Fruit fly (Drosophila melanogaster) whole organism, prepupa: ENCODE measurements around the gene Acbp6.

Experiments used
- CG10631 ChIP-seq: fragments of 200-800 bp; sonication (Bioruptor generic); optimal IDR thresholded peaks from 2 replicates; lab custom pipeline; 2016; ENCODE audit warnings: missing biosample characterization, missing genetic modification characterization
- CG3032 ChIP-seq: fragments of 200-800 bp; optimal IDR thresholded peaks from 2 replicates; lab custom pipeline; 2019; ENCODE audit warnings: missing biosample characterization, mild to moderate bottlenecking, missing genetic modification characterization, moderate library complexity
- CG8319 ChIP-seq: fragments of 200-800 bp; sonication (Bioruptor generic); optimal IDR thresholded peaks from 3 replicates; lab custom pipeline; 2016; ENCODE audit warnings: missing biosample characterization, missing genetic modification characterization
- Hr39 ChIP-seq: fragments of 200-800 bp; sonication (Bioruptor generic); optimal IDR thresholded peaks from 2 replicates; lab custom pipeline; 2016; ENCODE audit warnings: missing biosample characterization, missing genetic modification characterization
- OdsH ChIP-seq: fragments of 200-800 bp; sonication (Bioruptor generic); optimal IDR thresholded peaks from 3 replicates; lab custom pipeline; 2016; ENCODE audit warnings: missing biosample characterization, missing genetic modification characterization
- Smox ChIP-seq: fragments of 200-800 bp; sonication (Bioruptor generic); optimal IDR thresholded peaks from 3 replicates; lab custom pipeline; 2016; ENCODE audit warnings: missing biosample characterization, missing genetic modification characterization
- Sox102F ChIP-seq: fragments of 200-800 bp; sonication (Bioruptor generic); optimal IDR thresholded peaks from 2 replicates; lab custom pipeline; 2016; ENCODE audit warnings: missing biosample characterization, mild to moderate bottlenecking, missing genetic modification characterization
- Sox15 ChIP-seq: fragments of 200-800 bp; sonication (Bioruptor generic); optimal IDR thresholded peaks from 3 replicates; lab custom pipeline; 2016; ENCODE audit warnings: missing biosample characterization, missing genetic modification characterization
- topi ChIP-seq: fragments of 200-800 bp; sonication (Bioruptor generic); optimal IDR thresholded peaks from 3 replicates; lab custom pipeline; 2016; ENCODE audit warnings: missing biosample characterization, missing genetic modification characterization

DNA sequence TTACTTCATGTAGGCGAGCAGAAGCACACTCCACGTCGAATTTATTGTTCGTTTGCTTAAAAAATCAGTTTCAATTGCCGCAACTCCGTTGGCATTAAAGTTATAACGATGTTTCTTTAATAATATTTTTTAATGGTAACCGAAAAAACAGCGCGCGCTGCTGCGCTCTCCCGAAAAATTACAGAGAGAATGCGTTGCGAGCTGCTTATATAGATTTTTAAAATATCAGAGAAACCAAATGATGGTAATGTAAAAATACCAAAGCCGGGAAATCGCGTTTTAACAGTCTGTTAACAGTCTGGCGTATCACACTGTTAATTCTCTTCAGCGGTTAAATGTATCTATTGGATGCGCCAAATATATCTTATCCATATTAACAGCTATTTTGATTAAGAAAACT is 28.2 kb downstream of the Acbp6 start, which contains the start of gene corn:
- TF ChIP-seq OdsH (GFP tag; lab: Kevin White, UChicago) (no peak), CG3032 (tag; lab: Kevin White, UChicago) (no peak), topi (no peak), CG10631 (no peak), Sox102F (GFP tag; lab: Kevin White, UChicago) (no peak), Smox (GFP tag; lab: Kevin White, UChicago) (no peak), CG8319 (GFP tag; lab: Kevin White, UChicago) (no peak), Sox15 (GFP tag; lab: Kevin White, UChicago) (no peak), Hr39 (no peak)
